Worm (Caenorhabditis elegans) whole organism, L4 larva: ENCODE results near the gene nud-1.

Experiments used
- D1046.2 ChIP-seq: fragments of 200-800 bp; sonication (Bioruptor generic); IDR thresholded peaks from 2 replicates; pipeline ENCODE4 v1.3.6; 2022; ENCODE audit warnings: missing genetic modification characterization, missing compliant biosample characterization
- F37D6.2 ChIP-seq: sonication (generic microtip); optimal IDR thresholded peaks from 2 replicates; lab custom pipeline; 2016; ENCODE audit warnings: mild to moderate bottlenecking, missing genetic modification characterization, missing compliant biosample characterization
- R02D3.7 ChIP-seq: fragments of 150-350 bp; sonication (generic microtip); optimal IDR thresholded peaks from 3 replicates; lab custom pipeline; 2014; ENCODE audit warnings: missing biosample characterization, missing genetic modification characterization
- ZK337.2 ChIP-seq: fragments of 200-800 bp; sonication (Bioruptor generic); IDR thresholded peaks from 2 replicates; pipeline ENCODE4 v1.3.6; 2022; ENCODE audit warnings: missing genetic modification reagents, missing genetic modification characterization, missing compliant biosample characterization
- aha-1 ChIP-seq: fragments of 150-350 bp; peaks from one replicate; lab custom pipeline; 2014; ENCODE audit warnings: missing biosample characterization, missing genetic modification characterization
- arid-1 ChIP-seq: fragments of 200-800 bp; sonication (Bioruptor generic); conservative IDR thresholded peaks from 2 replicates; pipeline ENCODE4 v1.3.6; 2022; ENCODE audit warnings: missing genetic modification reagents, missing genetic modification characterization, missing compliant biosample characterization
- ceh-28 ChIP-seq: fragments of 150-350 bp; optimal IDR thresholded peaks from 2 replicates; lab custom pipeline; 2014; ENCODE audit warnings: missing biosample characterization, missing genetic modification reagents, missing genetic modification characterization
- ces-1 ChIP-seq: fragments of 150-350 bp; sonication (generic microtip); optimal IDR thresholded peaks from 4 replicates; lab custom pipeline; 2014; ENCODE audit warnings: missing biosample characterization, missing genetic modification reagents, missing genetic modification characterization
- ctbp-1 ChIP-seq: fragments of 200-800 bp; sonication (Bioruptor generic); IDR thresholded peaks from 2 replicates; pipeline ENCODE4 v1.3.6; 2022; ENCODE audit warnings: missing genetic modification reagents, missing genetic modification characterization, missing compliant biosample characterization
- dmd-6 ChIP-seq: fragments of 200-800 bp; sonication (Bioruptor generic); IDR thresholded peaks from 2 replicates; pipeline ENCODE4 v1.3.6; 2022; ENCODE audit warnings: missing genetic modification reagents, missing genetic modification characterization, missing compliant biosample characterization
- dmd-9 ChIP-seq: fragments of 200-800 bp; sonication (Bioruptor generic); IDR thresholded peaks from 2 replicates; pipeline ENCODE4 v1.3.6; 2022; ENCODE audit warnings: missing genetic modification reagents, missing genetic modification characterization, missing compliant biosample characterization
- dpl-1 ChIP-seq: fragments of 150-350 bp; optimal IDR thresholded peaks from 2 replicates; lab custom pipeline; 2014; ENCODE audit warnings: missing biosample characterization, missing genetic modification reagents, missing genetic modification characterization
- duxl-1 ChIP-seq: sonication (generic microtip); optimal IDR thresholded peaks from 2 replicates; lab custom pipeline; 2016; ENCODE audit warnings: mild to moderate bottlenecking, missing genetic modification characterization, moderate library complexity, missing compliant biosample characterization; ENCODE audit not compliant: poor library complexity
- egl-27 ChIP-seq: sonication (generic microtip); optimal IDR thresholded peaks from 3 replicates; lab custom pipeline; 2017; ENCODE audit warnings: missing biosample characterization, missing genetic modification reagents, missing genetic modification characterization
- egl-43 ChIP-seq: fragments of 200-800 bp; sonication (Bioruptor generic); IDR thresholded peaks from 2 replicates; pipeline ENCODE4 v1.3.6; 2022; ENCODE audit warnings: missing genetic modification reagents, missing genetic modification characterization, missing compliant biosample characterization
- gei-8 ChIP-seq: fragments of 200-800 bp; sonication (Bioruptor generic); optimal IDR thresholded peaks from 2 replicates; lab custom pipeline; 2018; ENCODE audit warnings: mild to moderate bottlenecking, missing genetic modification characterization, missing compliant biosample characterization
- jun-1 ChIP-seq: fragments of 150-350 bp; optimal IDR thresholded peaks from 2 replicates; lab custom pipeline; 2014; ENCODE audit warnings: missing biosample characterization, missing genetic modification reagents, missing genetic modification characterization
- lim-7 ChIP-seq: fragments of 200-800 bp; sonication (Bioruptor generic); IDR thresholded peaks from 2 replicates; pipeline ENCODE4 v1.3.6; 2022; ENCODE audit warnings: missing genetic modification characterization, missing compliant biosample characterization
- mdl-1 ChIP-seq, 2 experiments: fragments of 150-350 bp in 1 of 2; sonication (generic microtip) in 1 of 2; optimal IDR thresholded peaks; 2 replicates each; lab custom pipeline; 2014 to 2017; ENCODE audit warnings: missing biosample characterization in 2 of 2, missing genetic modification characterization in 2 of 2
- mdt-29 ChIP-seq: fragments of 200-800 bp; sonication (Bioruptor generic); IDR thresholded peaks from 2 replicates; pipeline ENCODE4 v1.3.6; 2022; ENCODE audit warnings: missing genetic modification reagents, missing genetic modification characterization, missing compliant biosample characterization
- mes-2 ChIP-seq: sonication (generic microtip); optimal IDR thresholded peaks from 2 replicates; lab custom pipeline; 2016; ENCODE audit warnings: missing genotype, mild to moderate bottlenecking, missing genetic modification characterization, missing compliant biosample characterization; ENCODE audit not compliant: poor library complexity, severe bottlenecking
- nhr-10 ChIP-seq: fragments of 150-350 bp; optimal IDR thresholded peaks from 2 replicates; lab custom pipeline; 2014; ENCODE audit warnings: missing biosample characterization, missing genetic modification characterization
- nhr-11 ChIP-seq: fragments of 150-350 bp; optimal IDR thresholded peaks from 2 replicates; lab custom pipeline; 2014; ENCODE audit warnings: missing biosample characterization, missing genetic modification characterization
- nhr-25 ChIP-seq: sonication (generic microtip); optimal IDR thresholded peaks from 2 replicates; lab custom pipeline; 2017; ENCODE audit warnings: missing genetic modification characterization, mild to moderate bottlenecking, missing compliant biosample characterization, antibody characterized with exemption, moderate library complexity, borderline replicate concordance; ENCODE audit not compliant: insufficient read depth
- nhr-28 ChIP-seq: fragments of 150-350 bp; optimal IDR thresholded peaks from 2 replicates; lab custom pipeline; 2014; ENCODE audit warnings: missing biosample characterization, missing genetic modification characterization
- nhr-41 ChIP-seq: fragments of 200-800 bp; sonication (Bioruptor generic); IDR thresholded peaks from 2 replicates; pipeline ENCODE4 v1.3.6; 2022; ENCODE audit warnings: missing genetic modification reagents, missing genetic modification characterization, missing compliant biosample characterization
- nhr-6 ChIP-seq: fragments of 150-350 bp; optimal IDR thresholded peaks from 2 replicates; lab custom pipeline; 2014; ENCODE audit warnings: missing biosample characterization, missing genetic modification characterization
- pqm-1 ChIP-seq: sonication (generic microtip); optimal IDR thresholded peaks from 2 replicates; lab custom pipeline; 2017; ENCODE audit warnings: missing biosample characterization, missing genetic modification characterization
- skn-1 ChIP-seq: fragments of 150-350 bp; optimal IDR thresholded peaks from 2 replicates; lab custom pipeline; 2014; ENCODE audit warnings: missing biosample characterization, missing genetic modification characterization
- snpc-1.2 ChIP-seq: fragments of 200-800 bp; sonication (Bioruptor generic); IDR thresholded peaks from 2 replicates; pipeline ENCODE4 v1.3.6; 2022; ENCODE audit warnings: missing genetic modification reagents, missing genetic modification characterization, missing compliant biosample characterization
- snpc-4 ChIP-seq: fragments of 150-350 bp; optimal IDR thresholded peaks from 2 replicates; lab custom pipeline; 2014; ENCODE audit warnings: missing biosample characterization, missing genetic modification characterization
- spr-1 ChIP-seq: sonication (generic microtip); optimal IDR thresholded peaks from 2 replicates; lab custom pipeline; 2016; ENCODE audit warnings: mild to moderate bottlenecking, missing genetic modification characterization, missing compliant biosample characterization
- tag-97 ChIP-seq: fragments of 200-800 bp; sonication (Bioruptor generic); IDR thresholded peaks from 2 replicates; pipeline ENCODE4 v1.3.6; 2022; ENCODE audit warnings: missing genetic modification characterization, missing compliant biosample characterization
- tra-1 ChIP-seq: fragments of 200-800 bp; sonication (Bioruptor generic); IDR thresholded peaks from 2 replicates; pipeline ENCODE4 v1.3.6; 2022; ENCODE audit warnings: missing genetic modification reagents, missing genetic modification characterization, missing compliant biosample characterization
- zfp-2 ChIP-seq: sonication (generic microtip); optimal IDR thresholded peaks from 2 replicates; lab custom pipeline; 2016; ENCODE audit warnings: mild to moderate bottlenecking, missing genetic modification characterization, missing compliant biosample characterization
- zip-11 ChIP-seq: fragments of 200-800 bp; sonication (Bioruptor generic); IDR thresholded peaks from 2 replicates; pipeline ENCODE4 v1.3.6; 2022; ENCODE audit warnings: missing genetic modification characterization, missing compliant biosample characterization
- zip-2 ChIP-seq: fragments of 150-350 bp; optimal IDR thresholded peaks from 2 replicates; lab custom pipeline; 2014; ENCODE audit warnings: missing biosample characterization, missing genetic modification characterization
- ztf-11 ChIP-seq: fragments of 150-350 bp; optimal IDR thresholded peaks from 2 replicates; lab custom pipeline; 2014; ENCODE audit warnings: missing biosample characterization, missing genetic modification characterization

The nud-1 gene

DNA sequence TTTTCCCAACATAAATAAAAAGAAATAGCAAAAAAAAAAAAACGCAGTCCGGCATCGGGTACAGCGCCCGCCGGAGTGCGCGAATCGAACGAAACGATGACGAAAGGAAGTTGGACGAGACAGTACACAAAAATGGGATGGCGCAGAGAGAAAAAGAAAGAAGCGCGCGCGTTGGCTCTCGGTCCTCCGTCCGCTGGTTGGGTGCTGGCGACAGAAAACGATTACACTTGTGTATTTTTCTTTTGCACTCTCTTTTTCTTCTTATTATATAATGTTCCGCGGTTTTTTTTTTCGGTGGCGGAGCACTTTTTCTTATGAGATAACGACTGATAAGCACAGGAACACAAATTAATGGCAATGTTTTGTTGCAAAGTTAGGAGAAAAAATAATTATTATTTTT lies 35.9 kb downstream of the nud-1 start (continued):
- TF ChIP-seq ztf-11 (tag; lab: Kevin White, UChicago): no peak
- no peak for TF ChIP-seq nhr-11 (tag; lab: Kevin White, UChicago)
- peak in 1 of 2 experiments; percentile 62 for TF ChIP-seq mdl-1 (tag; optimal IDR thresholded peaks at IDR 0.05; lab: Kevin White, UChicago)
- TF ChIP-seq F37D6.2: no peak
- TF ChIP-seq nhr-25 (tag; lab: Kevin White, UChicago): no peak
- TF ChIP-seq tra-1: peak; percentile 64; the same call in 1 of the 2 replicates
- no peak for TF ChIP-seq arid-1 (GFP tag; lab: Robert Waterston, UW)
- TF ChIP-seq snpc-1.2 (GFP tag; lab: Robert Waterston, UW): no peak
- TF ChIP-seq egl-43 (GFP tag; lab: Robert Waterston, UW): 0 out of 2 replicates have a peak, but pooled peaks have one; percentile 63
- no peak for TF ChIP-seq R02D3.7 (tag; lab: Kevin White, UChicago)
- no peak for TF ChIP-seq tag-97 (GFP tag; lab: Robert Waterston, UW)
- no peak for TF ChIP-seq duxl-1 (tag; lab: Kevin White, UChicago)
- no peak for TF ChIP-seq skn-1 (tag; lab: Kevin White, UChicago)
- TF ChIP-seq D1046.2 (GFP tag; lab: Robert Waterston, UW): no peak
- TF ChIP-seq dmd-6 (GFP tag; lab: Robert Waterston, UW): peak; percentile 70
- no peak for TF ChIP-seq ces-1 (GFP tag; lab: Kevin White, UChicago)
- no peak for TF ChIP-seq nhr-6 (tag; lab: Kevin White, UChicago)
- no peak for TF ChIP-seq nhr-10 (tag; lab: Kevin White, UChicago)
- peak; percentile 55 for TF ChIP-seq nhr-28 (tag; lab: Kevin White, UChicago)
- TF ChIP-seq lim-7 (GFP tag; lab: Robert Waterston, UW): no peak
- peak; percentile 95 for TF ChIP-seq aha-1
- TF ChIP-seq zfp-2: no peak
- no peak for TF ChIP-seq zip-11 (GFP tag; lab: Robert Waterston, UW)
- TF ChIP-seq spr-1 (tag; lab: Kevin White, UChicago): no peak
- no peak for TF ChIP-seq jun-1 (tag; lab: Kevin White, UChicago)
- TF ChIP-seq nhr-41 (GFP tag; lab: Robert Waterston, UW): no peak
- TF ChIP-seq snpc-4 (tag; lab: Kevin White, UChicago): no peak
- TF ChIP-seq zip-2: no peak
- no peak for TF ChIP-seq egl-27
- no peak for TF ChIP-seq gei-8 (GFP tag; lab: Kevin White, UChicago)
- 0 out of 2 replicates have a peak, but pooled peaks have one; percentile 25 for TF ChIP-seq ctbp-1 (GFP tag; lab: Robert Waterston, UW)
- no peak for TF ChIP-seq dpl-1 (GFP tag; lab: Kevin White, UChicago)
- peak; percentile 79 for TF ChIP-seq pqm-1 (tag; lab: Kevin White, UChicago)
- TF ChIP-seq ZK337.2 (GFP tag; lab: Robert Waterston, UW): no peak
- TF ChIP-seq, all 104 proteins: peak for 24

DNA sequence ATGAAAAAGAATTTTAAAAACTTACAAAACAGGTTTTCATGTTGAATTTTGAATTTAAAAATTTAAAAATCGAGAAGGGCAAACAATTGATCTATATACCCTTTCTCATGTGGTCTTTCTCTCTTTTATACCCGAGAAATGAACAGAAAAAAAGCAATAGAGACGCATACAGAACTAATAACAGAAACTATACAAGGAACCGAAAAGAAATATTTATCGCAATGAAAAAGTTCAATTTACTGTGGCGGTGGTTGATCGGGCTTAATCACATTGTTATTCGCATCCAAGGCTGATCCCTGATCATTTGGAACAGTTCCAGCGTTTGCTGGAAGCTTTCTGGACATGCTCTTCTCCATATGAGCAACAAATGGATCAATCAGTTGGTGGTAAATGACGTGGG lies 36.9 kb downstream of the nud-1 start, which contains the start of gene T03F6.10:
Gene T03F6.10, minus strand, starts transcription at position 101 of the 400 bp plus-strand sequence.
- TF ChIP-seq dmd-9 (GFP tag; lab: Robert Waterston, UW) (no peak), mes-2 (tag; lab: Kevin White, UChicago) (no peak), aha-1 (peak; percentile 44)

DNA sequence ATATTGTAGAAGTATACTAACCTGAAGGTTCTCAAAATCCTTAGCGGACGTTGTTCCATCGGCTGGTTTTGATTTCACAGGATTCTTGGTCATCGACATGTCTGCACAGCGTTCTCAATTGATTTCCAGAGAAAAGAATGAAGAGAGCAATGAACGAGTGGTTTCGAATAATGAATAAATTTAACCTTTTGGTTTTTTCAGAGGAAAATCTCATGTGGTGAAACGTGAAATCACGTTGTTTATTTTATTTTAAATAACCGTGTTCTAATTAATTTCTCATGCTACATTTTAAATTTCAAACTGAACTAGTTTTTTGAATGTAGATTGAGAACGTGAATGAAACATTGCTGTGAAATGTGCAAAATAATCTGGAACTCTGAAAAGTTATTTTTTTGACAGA lies 38.9 kb downstream of the nud-1 start, which contains the start of gene T03F6.6:
Gene T03F6.6, minus strand, starts transcription at position 101 of the 400 bp plus-strand sequence.
- TF ChIP-seq ceh-28 (tag; lab: Kevin White, UChicago) (no peak), R02D3.7 (tag; lab: Kevin White, UChicago) (no peak), nhr-10 (tag; lab: Kevin White, UChicago) (no peak), mdt-29 (no peak)
- TF ChIP-seq, all 104 proteins: peak for 0
